Worm (Caenorhabditis elegans): ENCODE data around the gene C33D9.13.

ce11 chrIV:8758620-8759019 is 26.5 kb downstream of the C33D9.13 start:
- TF ChIP-seq tab-1 (GFP tag; IDR thresholded peaks at IDR 0.05) (no peak), klf-2 (GFP tag; conservative IDR thresholded peaks at IDR 0.05) (no peak), ref-1 (GFP tag; conservative IDR thresholded peaks at IDR 0.05) (no peak)
